Worm (Caenorhabditis elegans) whole organism, early embryonic: ENCODE results near the gene srh-184.

Source experiments
- B0310.2 ChIP-seq: sonication (generic microtip); optimal IDR thresholded peaks from 2 replicates; lab custom pipeline; 2016; ENCODE audit warnings: mild to moderate bottlenecking, missing genetic modification characterization, missing compliant biosample characterization
- F13C5.2 ChIP-seq: sonication (generic microtip); optimal IDR thresholded peaks from 2 replicates; lab custom pipeline; 2017; ENCODE audit warnings: mild to moderate bottlenecking, missing genetic modification characterization, inconsistent platforms, missing compliant biosample characterization
- aly-1 ChIP-seq: sonication (generic microtip); optimal IDR thresholded peaks from 2 replicates; lab custom pipeline; 2016; ENCODE audit warnings: missing genetic modification characterization, missing compliant biosample characterization
- ama-1 ChIP-seq: fragments of 150-350 bp; optimal IDR thresholded peaks from 2 replicates; lab custom pipeline; 2014
- ceh-13 ChIP-seq: fragments of 200-800 bp; sonication (Bioruptor generic); optimal IDR thresholded peaks from 2 replicates; lab custom pipeline; 2018; ENCODE audit warnings: mild to moderate bottlenecking, missing genetic modification characterization, missing compliant biosample characterization
- ceh-36 ChIP-seq: sonication (generic microtip); optimal IDR thresholded peaks from 2 replicates; lab custom pipeline; 2016; ENCODE audit warnings: missing genetic modification characterization, inconsistent platforms, missing compliant biosample characterization
- ets-7 ChIP-seq: sonication (generic microtip); optimal IDR thresholded peaks from 2 replicates; lab custom pipeline; 2016; ENCODE audit warnings: missing genotype, missing genetic modification characterization, missing compliant biosample characterization
- flt-1 ChIP-seq: fragments of 200-800 bp; sonication (Bioruptor generic); IDR thresholded peaks from 2 replicates; pipeline ENCODE4 v1.3.6; 2022; ENCODE audit warnings: missing genetic modification characterization, missing compliant biosample characterization
- hmbx-1 ChIP-seq: sonication (generic microtip); optimal IDR thresholded peaks from 2 replicates; lab custom pipeline; 2016; ENCODE audit warnings: mild to moderate bottlenecking, missing genetic modification characterization, missing compliant biosample characterization
- hmg-4 ChIP-seq: fragments of 200-800 bp; sonication (Bioruptor generic); optimal IDR thresholded peaks from 2 replicates; lab custom pipeline; 2018; ENCODE audit warnings: mild to moderate bottlenecking, missing genetic modification characterization, missing compliant biosample characterization
- hnd-1 ChIP-seq: sonication (generic microtip); optimal IDR thresholded peaks from 2 replicates; lab custom pipeline; 2016; ENCODE audit warnings: missing genetic modification characterization, missing compliant biosample characterization
- pes-1 ChIP-seq: fragments of 200-800 bp; sonication (Bioruptor generic); IDR thresholded peaks from 2 replicates; pipeline ENCODE4 v1.3.6; 2022; ENCODE audit warnings: missing genetic modification reagents, missing genetic modification characterization, missing compliant biosample characterization
- scrt-1 ChIP-seq: fragments of 200-800 bp; sonication (Bioruptor generic); IDR thresholded peaks from 2 replicates; pipeline ENCODE4 v1.3.6; 2022; ENCODE audit warnings: missing genetic modification characterization, missing compliant biosample characterization
- sea-1 ChIP-seq: fragments of 200-800 bp; sonication (Bioruptor generic); conservative IDR thresholded peaks from 2 replicates; pipeline ENCODE4 v1.3.6; 2022; ENCODE audit warnings: missing genetic modification characterization, missing compliant biosample characterization
- tbx-11 ChIP-seq: fragments of 200-800 bp; sonication (Bioruptor generic); IDR thresholded peaks from 2 replicates; pipeline ENCODE4 v1.3.6; 2022; ENCODE audit warnings: missing genetic modification characterization, missing compliant biosample characterization
- tbx-37 ChIP-seq: fragments of 200-800 bp; sonication (Bioruptor generic); conservative IDR thresholded peaks from 2 replicates; pipeline ENCODE4 v1.3.6; 2022; ENCODE audit warnings: missing genetic modification reagents, missing genetic modification characterization, missing compliant biosample characterization
- tra-4 ChIP-seq: sonication (generic microtip); optimal IDR thresholded peaks from 2 replicates; lab custom pipeline; 2017; ENCODE audit warnings: missing genetic modification characterization, missing compliant biosample characterization

Gene srh-184

DNA sequence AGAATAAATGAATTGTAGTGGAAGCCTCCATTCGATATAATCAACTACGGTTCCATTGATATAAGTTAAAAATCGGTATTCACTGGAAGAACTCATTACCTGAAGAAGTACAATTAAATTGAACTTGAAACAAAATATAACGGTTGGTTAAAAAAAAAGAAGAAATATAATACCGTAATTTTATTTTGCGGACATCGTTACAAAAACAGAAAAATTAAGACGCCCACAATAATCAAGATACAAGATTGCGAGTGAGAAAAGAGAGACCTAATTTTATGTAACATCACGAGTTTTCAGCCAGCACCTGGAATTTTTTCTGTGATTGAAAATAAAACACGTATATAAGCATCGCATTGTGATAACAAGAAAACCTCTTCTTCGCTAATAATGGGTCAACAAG is 35.3 kb downstream of the srh-184 start, which contains the start of gene sre-6:
sre-6 (minus strand) TSS at position 101 of the 400 bp plus-strand sequence.
- TF ChIP-seq aly-1 (no peak), scrt-1 (GFP tag; lab: Robert Waterston, UW) (no peak), tbx-11 (GFP tag; lab: Robert Waterston, UW) (no peak), tra-4 (no peak), F13C5.2 (no peak), B0310.2 (tag; lab: Kevin White, UChicago) (no peak), hmg-4 (GFP tag; lab: Kevin White, UChicago) (no peak), pes-1 (GFP tag; lab: Robert Waterston, UW) (no peak), tbx-37 (GFP tag; lab: Robert Waterston, UW) (no peak)

DNA sequence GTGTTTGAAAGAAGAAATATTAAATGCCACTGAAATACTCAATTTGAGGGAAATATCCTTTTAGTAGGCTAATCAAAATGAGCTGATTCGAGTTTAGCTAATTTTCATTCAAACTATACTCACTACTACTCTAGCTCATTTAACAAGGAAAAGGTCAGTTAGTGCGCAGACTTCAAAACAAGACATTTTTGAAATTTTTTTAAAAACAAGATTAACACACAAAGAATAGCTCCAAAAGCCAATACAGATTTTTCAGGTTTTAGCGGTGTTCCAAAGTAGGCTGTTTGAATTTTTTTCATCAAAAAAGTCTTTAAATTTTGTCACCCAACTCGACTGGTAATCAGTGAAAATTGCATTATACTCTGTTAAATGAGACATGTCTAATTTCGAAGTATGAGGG is 37.2 kb downstream of the srh-184 start:
- TF ChIP-seq ets-7 (no peak), pes-1 (GFP tag; lab: Robert Waterston, UW) (no peak), ceh-13 (no peak), hmg-4 (GFP tag; lab: Kevin White, UChicago) (no peak), ama-1 (no peak), scrt-1 (GFP tag; lab: Robert Waterston, UW) (no peak), flt-1 (GFP tag; lab: Robert Waterston, UW) (no peak), F13C5.2 (no peak), hnd-1 (tag; lab: Kevin White, UChicago) (no peak), aly-1 (no peak), hmbx-1 (tag; lab: Kevin White, UChicago) (no peak), ceh-36 (tag; lab: Kevin White, UChicago) (no peak), tbx-11 (GFP tag; lab: Robert Waterston, UW) (no peak), sea-1 (no peak), tbx-37 (GFP tag; lab: Robert Waterston, UW) (no peak)

DNA sequence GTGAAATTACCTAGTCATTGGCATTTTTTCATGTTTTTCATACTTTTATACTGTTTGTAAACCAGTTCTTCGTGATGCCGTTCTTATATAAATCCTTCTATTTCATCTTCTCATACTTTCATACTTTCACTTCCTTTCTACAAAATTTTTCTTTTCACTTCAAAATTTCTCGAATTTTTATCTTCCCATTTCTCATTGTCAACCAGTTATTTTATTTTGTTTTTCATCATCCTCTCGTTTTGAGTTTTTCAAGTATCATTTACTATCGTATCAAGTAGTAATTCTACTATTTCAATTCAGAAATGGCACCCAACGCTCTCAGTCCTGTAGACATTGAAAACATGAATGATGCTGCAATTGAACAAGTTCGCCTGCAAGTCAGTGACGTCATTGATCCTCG is 39.3 kb downstream of the srh-184 start, which contains the start of gene F28H7.8:
F28H7.8 (plus strand) TSS at position 301 of the 400 bp plus-strand sequence.
- no peak for TF ChIP-seq tbx-37 (GFP tag; lab: Robert Waterston, UW)
- no peak for TF ChIP-seq pes-1 (GFP tag; lab: Robert Waterston, UW)
- TF ChIP-seq ceh-36 (tag; lab: Kevin White, UChicago): no peak
- TF ChIP-seq tbx-11 (GFP tag; lab: Robert Waterston, UW): no peak
- TF ChIP-seq F13C5.2: no peak
- TF ChIP-seq hmbx-1 (tag; lab: Kevin White, UChicago): no peak
- no peak for TF ChIP-seq B0310.2 (tag; lab: Kevin White, UChicago)
- no peak for TF ChIP-seq aly-1
- no peak for TF ChIP-seq ama-1
- no peak for TF ChIP-seq hmg-4 (GFP tag; lab: Kevin White, UChicago)
- no peak for TF ChIP-seq ets-7
- TF ChIP-seq ceh-13: no peak
- no peak for TF ChIP-seq tra-4
- no peak for TF ChIP-seq flt-1 (GFP tag; lab: Robert Waterston, UW)
- no peak for TF ChIP-seq sea-1
- no peak for TF ChIP-seq hnd-1 (tag; lab: Kevin White, UChicago)

DNA sequence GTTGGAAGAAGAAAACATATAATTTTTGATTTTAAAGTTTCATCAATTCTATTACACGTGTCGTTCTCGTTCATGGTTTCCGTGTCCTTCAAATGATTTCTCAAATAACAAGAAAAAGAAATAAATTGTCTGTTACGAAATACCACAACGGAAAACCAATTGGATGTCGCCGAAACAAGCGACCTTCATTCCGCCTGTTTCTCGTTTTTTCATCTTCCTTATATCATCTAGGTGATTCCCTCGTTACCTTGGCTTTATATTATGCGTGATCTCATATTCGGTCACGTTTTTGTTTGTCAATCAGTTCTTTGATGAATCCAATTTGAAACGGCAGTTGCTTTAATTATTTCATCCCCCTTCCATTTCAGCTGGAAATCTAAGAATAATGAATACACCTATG is 40.9 kb downstream of the srh-184 start:
- TF ChIP-seq ama-1: no peak
- no peak for TF ChIP-seq ceh-13
- TF ChIP-seq ceh-36 (tag; lab: Kevin White, UChicago): no peak
- TF ChIP-seq B0310.2 (tag; lab: Kevin White, UChicago): no peak
- no peak for TF ChIP-seq aly-1
- no peak for TF ChIP-seq hnd-1 (tag; lab: Kevin White, UChicago)
- TF ChIP-seq pes-1 (GFP tag; lab: Robert Waterston, UW): no peak
- TF ChIP-seq ets-7: no peak
- TF ChIP-seq hmg-4 (GFP tag; lab: Kevin White, UChicago): no peak

DNA sequence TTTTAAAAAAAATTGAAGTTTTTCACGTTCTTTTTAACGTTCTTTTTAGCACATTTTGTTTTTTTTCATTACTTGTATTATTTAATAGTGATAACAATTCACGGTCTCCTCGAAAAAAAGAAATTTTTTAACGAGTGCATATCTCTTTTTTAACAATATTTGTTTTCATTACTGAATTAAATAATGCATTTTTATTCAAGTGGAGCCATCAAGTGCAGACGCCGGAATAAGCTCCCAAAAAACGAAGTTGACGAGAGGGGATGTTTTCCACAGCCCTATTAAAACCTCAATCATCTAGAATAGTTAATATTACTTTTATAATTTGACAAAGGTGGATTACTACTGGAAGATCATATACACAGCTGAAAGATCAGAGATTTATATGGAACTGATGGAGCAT is 41.3 kb downstream of the srh-184 start, which contains the start of gene irld-6:
irld-6 (minus strand) TSS at position 101 of the 400 bp plus-strand sequence.
- TF ChIP-seq hmg-4 (GFP tag; lab: Kevin White, UChicago): no peak
- TF ChIP-seq ama-1: no peak
- no peak for TF ChIP-seq flt-1 (GFP tag; lab: Robert Waterston, UW)
- TF ChIP-seq ceh-13: no peak
- TF ChIP-seq B0310.2 (tag; lab: Kevin White, UChicago): no peak
- no peak for TF ChIP-seq F13C5.2
- no peak for TF ChIP-seq hmbx-1 (tag; lab: Kevin White, UChicago)
- TF ChIP-seq sea-1: no peak
- no peak for TF ChIP-seq pes-1 (GFP tag; lab: Robert Waterston, UW)
- no peak for TF ChIP-seq tbx-11 (GFP tag; lab: Robert Waterston, UW)
- TF ChIP-seq tbx-37 (GFP tag; lab: Robert Waterston, UW): no peak
- TF ChIP-seq aly-1: no peak
- no peak for TF ChIP-seq scrt-1 (GFP tag; lab: Robert Waterston, UW)
- TF ChIP-seq ets-7: no peak
- no peak for TF ChIP-seq ceh-36 (tag; lab: Kevin White, UChicago)
- TF ChIP-seq tra-4: no peak
- TF ChIP-seq hnd-1 (tag; lab: Kevin White, UChicago): no peak

DNA sequence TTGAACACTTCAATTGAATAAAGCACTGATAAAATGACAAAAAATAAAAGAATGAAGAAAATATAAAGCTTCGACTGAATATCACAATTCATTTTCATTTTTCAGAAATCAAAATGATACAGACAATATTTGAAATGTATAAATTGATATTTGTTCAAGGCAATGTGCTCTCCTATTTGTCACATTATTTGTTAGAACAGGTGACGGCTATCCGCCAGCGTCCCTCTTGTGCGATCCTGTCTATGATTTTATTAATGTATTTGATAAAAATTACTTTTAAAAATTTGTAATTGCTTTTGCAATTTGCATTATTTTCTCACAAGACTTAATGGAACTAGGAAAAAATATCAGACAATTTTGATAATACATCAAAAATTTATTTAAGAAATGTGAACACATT is 43.9 kb downstream of the srh-184 start, which contains the start of gene F28H7.7:
F28H7.7 (minus strand) TSS at position 101 of the 400 bp plus-strand sequence.
- TF ChIP-seq hmbx-1 (tag; lab: Kevin White, UChicago) (no peak), flt-1 (GFP tag; lab: Robert Waterston, UW) (no peak), sea-1 (no peak), tbx-11 (GFP tag; lab: Robert Waterston, UW) (no peak), ets-7 (no peak), F13C5.2 (no peak)

DNA sequence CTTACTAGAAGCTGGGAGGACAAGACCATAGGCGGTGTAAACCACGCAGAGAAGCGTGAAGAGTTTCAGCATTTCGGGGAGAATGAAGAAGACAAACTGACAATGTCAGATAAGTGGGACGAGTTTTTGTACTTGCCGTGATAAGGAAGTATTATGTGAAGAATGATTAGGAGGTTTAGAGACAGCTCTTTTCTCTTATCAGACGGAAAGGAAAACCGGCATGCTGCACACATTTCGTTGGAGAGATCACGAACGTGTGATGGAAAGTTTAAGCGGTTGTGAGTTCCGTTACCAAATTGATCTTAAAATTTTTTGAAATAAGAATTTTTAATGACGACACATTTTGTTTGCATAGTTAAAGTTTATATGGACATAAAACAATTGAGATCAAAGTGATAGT is 47.4 kb downstream of the srh-184 start, which contains the start of gene F28H7.3:
F28H7.3 (minus strand) TSS at position 159 of the 400 bp plus-strand sequence.
- TF ChIP-seq pes-1 (GFP tag; lab: Robert Waterston, UW): no peak
- no peak for TF ChIP-seq scrt-1 (GFP tag; lab: Robert Waterston, UW)
- no peak for TF ChIP-seq ama-1
- no peak for TF ChIP-seq ceh-13
- TF ChIP-seq aly-1: no peak
- TF ChIP-seq tbx-37 (GFP tag; lab: Robert Waterston, UW): no peak
- TF ChIP-seq sea-1: no peak
- TF ChIP-seq tbx-11 (GFP tag; lab: Robert Waterston, UW): no peak
- TF ChIP-seq hmbx-1 (tag; lab: Kevin White, UChicago): no peak
- TF ChIP-seq flt-1 (GFP tag; lab: Robert Waterston, UW): no peak
- TF ChIP-seq F13C5.2: no peak
- TF ChIP-seq hmg-4 (GFP tag; lab: Kevin White, UChicago): no peak
- no peak for TF ChIP-seq B0310.2 (tag; lab: Kevin White, UChicago)
- TF ChIP-seq hnd-1 (tag; lab: Kevin White, UChicago): no peak
- no peak for TF ChIP-seq tra-4
